Fruit fly (Drosophila melanogaster) whole organism, prepupa: ENCODE measurements around the gene CG3704.
A peak's percentile ranks its signal among the peaks of the same experiment; 100 is the strongest.

Source experiments
- Blimp-1 ChIP-seq: fragments of 200-800 bp; sonication (Bioruptor generic); optimal IDR thresholded peaks from 3 replicates; lab custom pipeline; 2017; ENCODE audit warnings: missing biosample characterization, missing genetic modification characterization, mild to moderate bottlenecking, moderate library complexity, missing genetic modification reagents
- CG11762 ChIP-seq: fragments of 200-800 bp; sonication (Bioruptor generic); optimal IDR thresholded peaks from 3 replicates; lab custom pipeline; 2016; ENCODE audit warnings: missing biosample characterization, missing genetic modification characterization; ENCODE audit not compliant: insufficient read depth
- CG15336 ChIP-seq: fragments of 200-800 bp; sonication (Bioruptor generic); IDR thresholded peaks from 2 replicates; pipeline ENCODE4 v1.3.6; 2022; ENCODE audit warnings: missing biosample characterization, missing genetic modification characterization
- CG1621 ChIP-seq: fragments of 200-800 bp; sonication (Bioruptor generic); optimal IDR thresholded peaks from 3 replicates; lab custom pipeline; 2018; ENCODE audit warnings: missing biosample characterization, mild to moderate bottlenecking, missing genetic modification characterization
- CG3032 ChIP-seq: fragments of 200-800 bp; optimal IDR thresholded peaks from 2 replicates; lab custom pipeline; 2019; ENCODE audit warnings: missing biosample characterization, mild to moderate bottlenecking, missing genetic modification characterization, moderate library complexity
- CG31627 ChIP-seq: fragments of 200-800 bp; sonication (Bioruptor generic); optimal IDR thresholded peaks from 3 replicates; lab custom pipeline; 2016; ENCODE audit warnings: missing biosample characterization, missing genetic modification characterization
- CG32006 ChIP-seq: fragments of 200-800 bp; sonication (Bioruptor generic); optimal IDR thresholded peaks from 3 replicates; lab custom pipeline; 2017; ENCODE audit warnings: missing biosample characterization, mild to moderate bottlenecking, missing genetic modification characterization
- CG34406 ChIP-seq: fragments of 200-800 bp; sonication (Bioruptor generic); optimal IDR thresholded peaks from 3 replicates; lab custom pipeline; 2016; ENCODE audit warnings: missing biosample characterization, missing genetic modification characterization
- CG4318 ChIP-seq: fragments of 200-800 bp; sonication (Bioruptor generic); optimal IDR thresholded peaks from 3 replicates; lab custom pipeline; 2017; ENCODE audit warnings: missing biosample characterization, mild to moderate bottlenecking, missing genetic modification characterization
- CG6163 ChIP-seq: fragments of 200-800 bp; sonication (Bioruptor generic); IDR thresholded peaks from 3 replicates; pipeline ENCODE4 v1.3.6; 2022; ENCODE audit warnings: missing biosample characterization, missing genetic modification characterization
- CG6276 ChIP-seq: fragments of 200-800 bp; sonication (Bioruptor generic); optimal IDR thresholded peaks from 2 replicates; lab custom pipeline; 2017; ENCODE audit warnings: missing biosample characterization, mild to moderate bottlenecking, missing genetic modification characterization
- CG6792 ChIP-seq: fragments of 200-800 bp; sonication (Bioruptor generic); optimal IDR thresholded peaks from 3 replicates; lab custom pipeline; 2016; ENCODE audit warnings: missing biosample characterization, missing genetic modification characterization
- CG6808 ChIP-seq: fragments of 200-800 bp; sonication (Bioruptor generic); optimal IDR thresholded peaks from 3 replicates; lab custom pipeline; 2017; ENCODE audit warnings: missing biosample characterization, missing genetic modification characterization, mild to moderate bottlenecking, moderate library complexity, missing genetic modification reagents
- CG6854 ChIP-seq: fragments of 200-800 bp; sonication (Bioruptor generic); optimal IDR thresholded peaks from 2 replicates; lab custom pipeline; 2017; ENCODE audit warnings: missing biosample characterization, mild to moderate bottlenecking, missing genetic modification characterization
- CG7368 ChIP-seq: fragments of 200-800 bp; sonication (Bioruptor generic); optimal IDR thresholded peaks from 3 replicates; lab custom pipeline; 2016; ENCODE audit warnings: missing biosample characterization, missing genetic modification characterization
- CG8119 ChIP-seq: fragments of 200-800 bp; sonication (Bioruptor generic); IDR thresholded peaks from 3 replicates; pipeline ENCODE4 v1.3.6; 2022; ENCODE audit warnings: missing biosample characterization, missing genetic modification characterization
- CG9139 ChIP-seq: fragments of 200-800 bp; sonication (Bioruptor generic); optimal IDR thresholded peaks from 3 replicates; lab custom pipeline; 2017; ENCODE audit warnings: missing biosample characterization, mild to moderate bottlenecking, missing genetic modification characterization
- Eip75B ChIP-seq: fragments of 200-800 bp; sonication (Bioruptor generic); optimal IDR thresholded peaks from 3 replicates; lab custom pipeline; 2016; ENCODE audit warnings: missing biosample characterization, missing genetic modification characterization
- Eip78C ChIP-seq: fragments of 200-800 bp; sonication (Bioruptor generic); peaks from one replicate; lab custom pipeline; 2016; ENCODE audit warnings: missing biosample characterization, missing genetic modification characterization
- Eip93F ChIP-seq: fragments of 200-800 bp; sonication (Bioruptor generic); optimal IDR thresholded peaks from 2 replicates; lab custom pipeline; 2016; ENCODE audit warnings: missing biosample characterization, mild to moderate bottlenecking, missing genetic modification characterization
- Ets96B ChIP-seq: fragments of 200-800 bp; optimal IDR thresholded peaks from 2 replicates; lab custom pipeline; 2019; ENCODE audit warnings: missing biosample characterization, mild to moderate bottlenecking, missing genetic modification characterization, moderate library complexity
- Gug ChIP-seq: fragments of 200-800 bp; sonication (Bioruptor generic); IDR thresholded peaks from 2 replicates; pipeline ENCODE4 v1.3.6; 2022; ENCODE audit warnings: missing biosample characterization, missing genetic modification characterization
- Hr39 ChIP-seq: fragments of 200-800 bp; sonication (Bioruptor generic); optimal IDR thresholded peaks from 2 replicates; lab custom pipeline; 2016; ENCODE audit warnings: missing biosample characterization, missing genetic modification characterization
- Hr4 ChIP-seq: fragments of 200-800 bp; sonication (Bioruptor generic); optimal IDR thresholded peaks from 3 replicates; lab custom pipeline; 2016; ENCODE audit warnings: missing biosample characterization, missing genetic modification characterization
- OdsH ChIP-seq: fragments of 200-800 bp; sonication (Bioruptor generic); optimal IDR thresholded peaks from 3 replicates; lab custom pipeline; 2016; ENCODE audit warnings: missing biosample characterization, missing genetic modification characterization
- Smox ChIP-seq: fragments of 200-800 bp; sonication (Bioruptor generic); optimal IDR thresholded peaks from 3 replicates; lab custom pipeline; 2016; ENCODE audit warnings: missing biosample characterization, missing genetic modification characterization
- Sox102F ChIP-seq: fragments of 200-800 bp; sonication (Bioruptor generic); optimal IDR thresholded peaks from 2 replicates; lab custom pipeline; 2016; ENCODE audit warnings: missing biosample characterization, mild to moderate bottlenecking, missing genetic modification characterization
- achi ChIP-seq: fragments of 200-800 bp; sonication (Bioruptor generic); optimal IDR thresholded peaks from 3 replicates; lab custom pipeline; 2016; ENCODE audit warnings: missing biosample characterization, missing genetic modification characterization
- cyc ChIP-seq: fragments of 200-800 bp; sonication (Bioruptor generic); optimal IDR thresholded peaks from 3 replicates; lab custom pipeline; 2016; ENCODE audit warnings: missing biosample characterization, missing genetic modification characterization
- dac ChIP-seq: fragments of 200-800 bp; sonication (Bioruptor generic); optimal IDR thresholded peaks from 2 replicates; lab custom pipeline; 2017; ENCODE audit warnings: missing biosample characterization, mild to moderate bottlenecking, missing genetic modification characterization
- dsx ChIP-seq: fragments of 200-800 bp; optimal IDR thresholded peaks from 3 replicates; lab custom pipeline; 2019; ENCODE audit warnings: missing biosample characterization, mild to moderate bottlenecking, missing genetic modification characterization, moderate library complexity; ENCODE audit not compliant: poor library complexity, severe bottlenecking
- esn ChIP-seq: fragments of 200-800 bp; sonication (Bioruptor generic); optimal IDR thresholded peaks from 2 replicates; lab custom pipeline; 2016; ENCODE audit warnings: missing biosample characterization, mild to moderate bottlenecking, missing genetic modification characterization, moderate library complexity
- fd59A ChIP-seq: fragments of 200-800 bp; sonication (Bioruptor generic); optimal IDR thresholded peaks from 2 replicates; lab custom pipeline; 2017; ENCODE audit warnings: missing biosample characterization, mild to moderate bottlenecking, missing genetic modification characterization, missing genetic modification reagents
- fd85E ChIP-seq: fragments of 200-800 bp; sonication (Bioruptor generic); optimal IDR thresholded peaks from 3 replicates; lab custom pipeline; 2016; ENCODE audit warnings: missing biosample characterization, missing genetic modification characterization
- lz ChIP-seq: fragments of 200-800 bp; sonication (Bioruptor generic); optimal IDR thresholded peaks from 3 replicates; lab custom pipeline; 2016; ENCODE audit warnings: missing biosample characterization, missing genetic modification characterization
- net ChIP-seq: fragments of 200-800 bp; sonication (Bioruptor generic); optimal IDR thresholded peaks from 3 replicates; lab custom pipeline; 2016; ENCODE audit warnings: missing biosample characterization, missing genetic modification characterization
- pdm3 ChIP-seq: fragments of 200-800 bp; sonication (Bioruptor generic); optimal IDR thresholded peaks from 3 replicates; lab custom pipeline; 2016; ENCODE audit warnings: missing biosample characterization, missing genetic modification characterization
- ss ChIP-seq, 2 experiments: fragments of 200-800 bp; sonication (Bioruptor generic); optimal IDR thresholded peaks; 2 replicates in 1 of 2; 3 replicates in 1 of 2; lab custom pipeline; 2017 to 2018; ENCODE audit warnings: mild to moderate bottlenecking in 2 of 2, missing biosample characterization in 2 of 2, missing genetic modification characterization in 2 of 2, moderate library complexity in 1 of 2
- topi ChIP-seq: fragments of 200-800 bp; sonication (Bioruptor generic); optimal IDR thresholded peaks from 3 replicates; lab custom pipeline; 2016; ENCODE audit warnings: missing biosample characterization, missing genetic modification characterization
- vri ChIP-seq: fragments of 200-800 bp; sonication (Bioruptor generic); optimal IDR thresholded peaks from 3 replicates; lab custom pipeline; 2016; ENCODE audit warnings: missing biosample characterization, mild to moderate bottlenecking, missing genetic modification characterization

The CG3704 gene

dm6 chrX:940580-941184 lies at the start of gene CG3704, which contains the start of gene mus81:
Gene CG3704, minus strand, starts transcription at chrX:940805.
Gene mus81, plus strand, starts transcription at chrX:941075.
- TF ChIP-seq CG1621 (tag; lab: Kevin White, UChicago) (peak; percentile 19), Sox102F (GFP tag; lab: Kevin White, UChicago) (no peak), ss (GFP tag; optimal IDR thresholded peaks at IDR 0.05; lab: Kevin White, UChicago) (no peak), CG31627 (GFP tag; lab: Kevin White, UChicago) (no peak), esn (GFP tag; lab: Kevin White, UChicago) (peak; percentile 14), dsx (GFP tag; lab: Kevin White, UChicago) (no peak), CG11762 (GFP tag; lab: Kevin White, UChicago) (no peak), vri (GFP tag; lab: Kevin White, UChicago) (no peak)

dm6 chrX:990218-990617 lies 49.6 kb upstream of the CG3704 start, which contains the start of gene CG18823:
Gene CG18823, plus strand, starts transcription at chrX:990518.
- TF ChIP-seq CG4318 (GFP tag; lab: Kevin White, UChicago) (no peak), topi (GFP tag; lab: Kevin White, UChicago) (no peak), OdsH (GFP tag; lab: Kevin White, UChicago) (no peak), fd85E (GFP tag; lab: Kevin White, UChicago) (no peak), cyc (GFP tag; lab: Kevin White, UChicago) (no peak), pdm3 (GFP tag; lab: Kevin White, UChicago) (no peak), Eip93F (GFP tag; lab: Kevin White, UChicago) (no peak)

- TF ChIP-seq CG4318 (GFP tag; lab: Kevin White, UChicago) (no peak), Blimp-1 (GFP tag; lab: Kevin White, UChicago) (no peak), Smox (GFP tag; lab: Kevin White, UChicago) (no peak), Hr4 (GFP tag; lab: Kevin White, UChicago) (no peak), Eip93F (GFP tag; lab: Kevin White, UChicago) (no peak), CG15336 (GFP tag; lab: Robert Waterston, UW) (no peak), net (GFP tag; lab: Kevin White, UChicago) (no peak), dsx (GFP tag; lab: Kevin White, UChicago) (no peak), CG3032 (tag; lab: Kevin White, UChicago) (no peak), fd59A (GFP tag; lab: Kevin White, UChicago) (no peak), Eip75B (GFP tag; lab: Kevin White, UChicago) (no peak), ss (GFP tag; optimal IDR thresholded peaks at IDR 0.05; lab: Kevin White, UChicago) (no peak), lz (GFP tag; lab: Kevin White, UChicago) (no peak), Eip78C (no peak), CG9139 (GFP tag; lab: Kevin White, UChicago) (no peak), Ets96B (tag; lab: Kevin White, UChicago) (no peak), dac (GFP tag; lab: Kevin White, UChicago) (no peak), Gug (no peak), Hr39 (GFP tag; lab: Kevin White, UChicago) (no peak)
Measured at dm6 chrX:985911-986310, 45.3 kb upstream of the CG3704 start.

- no peak for TF ChIP-seq Smox (GFP tag; lab: Kevin White, UChicago)
- TF ChIP-seq Eip78C: peak; percentile 21
Measured at dm6 chrX:966818-967217, 26.2 kb upstream of the CG3704 start.

- TF ChIP-seq Sox102F (GFP tag; lab: Kevin White, UChicago): no peak
- no peak for TF ChIP-seq CG6276 (GFP tag; lab: Kevin White, UChicago)
- TF ChIP-seq lz (GFP tag; lab: Kevin White, UChicago): no peak
- peak; percentile 4 for TF ChIP-seq Hr39 (GFP tag; lab: Kevin White, UChicago)
- TF ChIP-seq pdm3 (GFP tag; lab: Kevin White, UChicago): no peak
- no peak for TF ChIP-seq OdsH (GFP tag; lab: Kevin White, UChicago)
- TF ChIP-seq achi (GFP tag; lab: Kevin White, UChicago): no peak
- peak; percentile 31 for TF ChIP-seq Eip78C
- no peak for TF ChIP-seq CG6808 (GFP tag; lab: Kevin White, UChicago)
- TF ChIP-seq CG8119 (GFP tag; lab: Robert Waterston, UW): no peak
- peak; percentile 18 for TF ChIP-seq cyc (GFP tag; lab: Kevin White, UChicago)
- no peak for TF ChIP-seq dsx (GFP tag; lab: Kevin White, UChicago)
- peak; percentile 8 for TF ChIP-seq topi (GFP tag; lab: Kevin White, UChicago)
- peak; percentile 23 for TF ChIP-seq CG31627 (GFP tag; lab: Kevin White, UChicago)
- no peak for TF ChIP-seq CG6163 (GFP tag; lab: Robert Waterston, UW)
- TF ChIP-seq CG32006: no peak
- no peak for TF ChIP-seq CG34406
- TF ChIP-seq CG4318 (GFP tag; lab: Kevin White, UChicago): no peak
- TF ChIP-seq CG7368 (GFP tag; lab: Kevin White, UChicago): no peak
- TF ChIP-seq CG6854 (GFP tag; lab: Kevin White, UChicago): no peak
- TF ChIP-seq ss (GFP tag; optimal IDR thresholded peaks at IDR 0.05; lab: Kevin White, UChicago): no peak
- TF ChIP-seq CG6792 (GFP tag; lab: Kevin White, UChicago): no peak
Measured at dm6 chrX:964012-964411, 23.4 kb upstream of the CG3704 start.
